Worm (Caenorhabditis elegans): ENCODE data around the gene tir-1.

DNA sequence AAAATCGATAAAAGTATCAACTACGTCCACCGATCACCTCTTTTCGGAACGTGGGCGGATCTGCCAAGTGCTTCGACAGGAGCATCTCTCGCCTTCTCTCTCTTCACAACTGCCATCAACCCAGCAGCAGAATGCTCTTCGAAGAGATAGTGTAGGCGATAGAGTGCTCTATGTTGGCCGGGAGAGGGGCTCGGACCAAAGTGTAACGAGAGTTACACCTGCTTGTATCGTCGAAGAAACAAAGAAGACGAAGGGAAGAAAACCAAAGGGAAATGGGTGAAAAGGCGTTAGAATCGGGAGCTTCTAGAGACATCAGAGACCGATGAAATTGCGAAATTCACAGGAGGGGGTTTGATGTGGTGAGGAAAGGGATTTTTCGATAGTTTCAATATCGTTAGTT lies 13.4 kb upstream of the tir-1 start:
- TF ChIP-seq scrt-1 (GFP tag; IDR thresholded peaks at IDR 0.05) (no peak), ama-1 (optimal IDR thresholded peaks at IDR 0.05) (no peak)

All from whole organism, early embryonic.